Worm (Caenorhabditis elegans): Measurements from ENCODE around the gene R05D3.12.

Gene R05D3.12

DNA sequence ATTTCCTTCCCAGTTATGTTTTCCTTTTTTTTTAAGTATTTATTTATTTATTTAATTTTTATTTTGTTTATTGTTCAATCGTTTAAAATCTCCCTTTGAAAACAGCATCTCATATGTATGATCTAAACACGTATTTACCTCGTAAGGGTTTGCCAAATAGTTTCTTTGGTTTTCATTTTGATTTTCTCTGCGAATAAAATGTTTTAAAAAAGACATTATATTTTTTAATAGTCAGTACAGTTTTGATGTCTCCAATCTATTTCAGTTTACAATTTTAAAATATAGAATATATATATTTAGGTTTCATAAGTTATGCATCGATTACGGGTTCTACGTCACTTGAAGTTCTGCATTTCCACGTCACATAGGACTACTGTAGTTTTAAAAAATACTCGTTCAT is at the start of gene R05D3.12:
Gene R05D3.12 (plus strand): TSS at position 301 of the 400 bp plus-strand sequence.
- TF ChIP-seq nhr-48 (tag; optimal IDR thresholded peaks at IDR 0.05) (no peak), fos-1 (tag; optimal IDR thresholded peaks at IDR 0.05) (no peak), cey-2 (tag; optimal IDR thresholded peaks at IDR 0.05; ENCODE audit: borderline replicate concordance, insufficient read depth) (no peak), fkh-10 (GFP tag; optimal IDR thresholded peaks at IDR 0.05) (no peak), dmd-9 (GFP tag; IDR thresholded peaks at IDR 0.05) (no peak), F44E2.7 (GFP tag; IDR thresholded peaks at IDR 0.05) (no peak), nhr-111 (GFP tag; optimal IDR thresholded peaks at IDR 0.05) (no peak), daf-12 (tag; optimal IDR thresholded peaks at IDR 0.05) (no peak), ceh-32 (tag; optimal IDR thresholded peaks at IDR 0.05; ENCODE audit: poor library complexity) (no peak), daf-8 (GFP tag; IDR thresholded peaks at IDR 0.05) (no peak), daf-19 (GFP tag; conservative IDR thresholded peaks at IDR 0.05) (no peak), lir-3 (tag; optimal IDR thresholded peaks at IDR 0.05) (no peak), Y5F2A.4 (GFP tag; optimal IDR thresholded peaks at IDR 0.05) (no peak), madf-5 (GFP tag; IDR thresholded peaks at IDR 0.05) (no peak), snpc-1.2 (GFP tag; IDR thresholded peaks at IDR 0.05) (no peak), F49E8.2 (tag; optimal IDR thresholded peaks at IDR 0.05; ENCODE audit: borderline replicate concordance) (no peak), spr-3 (GFP tag; optimal IDR thresholded peaks at IDR 0.05) (no peak), nhr-77 (tag; optimal IDR thresholded peaks at IDR 0.05) (no peak), F26F4.8 (GFP tag; conservative IDR thresholded peaks at IDR 0.05) (no peak)

- TF ChIP-seq aha-1 (tag) (peak; percentile 30), zip-2 (tag; optimal IDR thresholded peaks at IDR 0.05) (no peak), Y48G9A.11 (GFP tag; IDR thresholded peaks at IDR 0.05) (no peak)
These were observed 49.5 kb upstream of the R05D3.12 start, which contains the start of gene iglr-2 for ce11 chrIII:8331211-8331610. Gene iglr-2, minus strand, starts transcription at chrIII:8331311.

- no peak for TF ChIP-seq nhr-102 (tag; optimal IDR thresholded peaks at IDR 0.05)
- no peak for TF ChIP-seq daf-16 (GFP tag; optimal IDR thresholded peaks at IDR 0.05)
- TF ChIP-seq daf-16 (tag; optimal IDR thresholded peaks at IDR 0.05) = peak; percentile 40
- no peak for TF ChIP-seq ceh-82 (tag; optimal IDR thresholded peaks at IDR 0.05)
- peak; percentile 90 for TF ChIP-seq hlh-30 (tag; optimal IDR thresholded peaks at IDR 0.05; ENCODE audit: insufficient read depth)
- no peak for TF ChIP-seq nhr-48 (tag; optimal IDR thresholded peaks at IDR 0.05)
- TF ChIP-seq ctbp-1 (GFP tag; IDR thresholded peaks at IDR 0.05) = no peak
- TF ChIP-seq mes-2 (tag; optimal IDR thresholded peaks at IDR 0.05; ENCODE audit: poor library complexity, severe bottlenecking) = peak; percentile 57
- peak; percentile 6 for TF ChIP-seq mep-1 (tag; optimal IDR thresholded peaks at IDR 0.05)
- peak; percentile 22 to 97 for TF ChIP-seq lsy-2 (tag; optimal IDR thresholded peaks at IDR 0.05)
- peak; percentile 48 for TF ChIP-seq dpl-1 (GFP tag; optimal IDR thresholded peaks at IDR 0.05)
These were observed 49.0 kb upstream of the R05D3.12 start, which contains the start of the genes mrps-18A and ZC262.2 for ce11 chrIII:8331779-8332178. Gene mrps-18A, minus strand, starts transcription at chrIII:8331919. Gene ZC262.2, plus strand, starts transcription at chrIII:8332062.

DNA sequence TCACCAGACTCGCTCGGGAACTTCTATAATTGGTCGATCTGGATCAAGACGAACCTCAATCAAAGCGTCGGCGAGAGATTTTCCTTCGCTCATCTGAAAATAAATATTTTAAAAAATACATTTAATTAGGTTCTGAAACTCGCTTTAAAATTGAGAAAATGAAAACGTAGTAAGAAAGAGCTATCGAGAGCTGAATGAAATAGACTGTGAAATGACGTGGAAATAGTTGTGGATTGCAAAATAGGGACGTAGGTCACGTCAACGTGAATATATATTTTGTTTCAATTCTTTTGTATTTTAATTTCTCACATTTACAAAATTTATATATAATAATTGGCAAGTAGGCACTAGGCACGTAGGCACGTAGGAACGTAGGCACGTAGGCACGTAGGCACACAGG is 46.3 kb upstream of the R05D3.12 start, which contains the start of gene ZC262.4:
Gene ZC262.4 (minus strand): TSS at position 101 of the 400 bp plus-strand sequence.
- TF ChIP-seq saeg-2 (GFP tag; IDR thresholded peaks at IDR 0.05) = no peak
- TF ChIP-seq sdz-12 (GFP tag; optimal IDR thresholded peaks at IDR 0.05) = no peak
- no peak for TF ChIP-seq duxl-1 (tag; optimal IDR thresholded peaks at IDR 0.05; ENCODE audit: poor library complexity)
- TF ChIP-seq zag-1 (tag; optimal IDR thresholded peaks at IDR 0.05) = no peak
- no peak for TF ChIP-seq ZK337.2 (GFP tag; IDR thresholded peaks at IDR 0.05)
- TF ChIP-seq ceh-62 (tag; optimal IDR thresholded peaks at IDR 0.05) = no peak
- no peak for TF ChIP-seq madf-5 (GFP tag; IDR thresholded peaks at IDR 0.05)
- TF ChIP-seq nhr-237 (tag; optimal IDR thresholded peaks at IDR 0.05) = no peak
